Worm (Caenorhabditis elegans) whole organism, late embryonic: ENCODE results near the gene F28C6.5.

Source experiments
- C38D4.7 ChIP-seq: fragments of 200-800 bp; sonication (Bioruptor generic); optimal IDR thresholded peaks from 2 replicates; lab custom pipeline; 2018; ENCODE audit warnings: mild to moderate bottlenecking, missing genetic modification characterization, moderate library complexity, missing compliant biosample characterization
- Y22D7AL.16 ChIP-seq: sonication (generic microtip); optimal IDR thresholded peaks from 2 replicates; lab custom pipeline; 2016; ENCODE audit warnings: missing genetic modification characterization, missing compliant biosample characterization
- fkh-6 ChIP-seq: sonication (generic microtip); optimal IDR thresholded peaks from 2 replicates; lab custom pipeline; 2016; ENCODE audit warnings: missing genetic modification characterization, missing compliant biosample characterization
- lin-11 ChIP-seq: fragments of 200-800 bp; sonication (Bioruptor generic); optimal IDR thresholded peaks from 2 replicates; lab custom pipeline; 2018; ENCODE audit warnings: mild to moderate bottlenecking, missing genetic modification characterization, missing compliant biosample characterization
- odd-2 ChIP-seq: sonication (generic microtip); optimal IDR thresholded peaks from 2 replicates; lab custom pipeline; 2017; ENCODE audit warnings: antibody characterized with exemption, mild to moderate bottlenecking, missing genetic modification characterization, missing compliant biosample characterization

- TF ChIP-seq odd-2 (tag; lab: Kevin White, UChicago) (no peak), C38D4.7 (GFP tag; lab: Kevin White, UChicago) (no peak), Y22D7AL.16 (tag; lab: Kevin White, UChicago) (no peak), fkh-6 (tag; lab: Kevin White, UChicago) (no peak), lin-11 (tag; lab: Kevin White, UChicago) (no peak)
These were observed 18.2 kb downstream of the F28C6.5 start, which contains the start of gene chhy-1 for ce11 chrII:8617516-8617915.
